Worm (Caenorhabditis elegans): ENCODE measurements around the gene sqv-2.

- TF ChIP-seq dao-5 (tag; optimal IDR thresholded peaks at IDR 0.05) (no peak), him-1 (tag; optimal IDR thresholded peaks at IDR 0.05) (no peak)
These were observed 46.6 kb upstream of the sqv-2 start, which contains the start of gene irld-66 for ce11 chrII:2940747-2941146.

All from whole organism, L4/young adult.